Fruit fly (Drosophila melanogaster) whole organism, embryonic: ENCODE results near the gene Cul6.
A peak's percentile ranks its signal among the peaks of the same experiment; 100 is the strongest.

Experiments
- ATbp ChIP-seq: fragments of 200-800 bp; sonication (Bioruptor generic); optimal IDR thresholded peaks from 2 replicates; lab custom pipeline; 2017; ENCODE audit warnings: missing biosample characterization, mild to moderate bottlenecking, missing genetic modification characterization, missing genetic modification reagents
- Antp ChIP-seq: fragments of 200-800 bp; sonication (Bioruptor generic); optimal IDR thresholded peaks from 3 replicates; lab custom pipeline; 2016; ENCODE audit warnings: missing biosample characterization, missing genetic modification characterization
- Awh ChIP-seq: fragments of 200-800 bp; sonication (Bioruptor generic); IDR thresholded peaks from 2 replicates; pipeline ENCODE4, ENCODE4 v1.3.6; 2022; ENCODE audit warnings: missing biosample characterization, missing genetic modification characterization
- B-H2 ChIP-seq: fragments of 200-800 bp; sonication (Bioruptor generic); optimal IDR thresholded peaks from 2 replicates; lab custom pipeline; 2018; ENCODE audit warnings: missing biosample characterization, mild to moderate bottlenecking, missing genetic modification characterization
- BtbVII ChIP-seq: fragments of 200-800 bp; sonication (Bioruptor generic); optimal IDR thresholded peaks from 3 replicates; lab custom pipeline; 2017; ENCODE audit warnings: missing biosample characterization, mild to moderate bottlenecking, missing genetic modification characterization
- CG1024 ChIP-seq: fragments of 200-800 bp; sonication (Bioruptor generic); IDR thresholded peaks from 2 replicates; pipeline ENCODE4 v1.3.6; 2022; ENCODE audit warnings: missing biosample characterization, missing genetic modification characterization
- CG12942 ChIP-seq: fragments of 200-800 bp; sonication (Bioruptor generic); optimal IDR thresholded peaks from 3 replicates; lab custom pipeline; 2016; ENCODE audit warnings: missing biosample characterization, missing genetic modification characterization
- CG13624 ChIP-seq: fragments of 200-800 bp; sonication (Bioruptor generic); optimal IDR thresholded peaks from 2 replicates; lab custom pipeline; 2016; ENCODE audit warnings: missing biosample characterization, missing genetic modification characterization
- CG14441 ChIP-seq: fragments of 200-800 bp; sonication (Bioruptor generic); IDR thresholded peaks from 2 replicates; pipeline ENCODE4 v1.3.6; 2022; ENCODE audit warnings: missing biosample characterization, missing genetic modification characterization
- CG15011 ChIP-seq: fragments of 200-800 bp; sonication (Bioruptor generic); optimal IDR thresholded peaks from 3 replicates; lab custom pipeline; 2018; ENCODE audit warnings: missing biosample characterization, mild to moderate bottlenecking, missing genetic modification characterization
- CG15696 ChIP-seq: fragments of 200-800 bp; sonication (Bioruptor generic); optimal IDR thresholded peaks from 2 replicates; lab custom pipeline; 2019; ENCODE audit warnings: missing biosample characterization, mild to moderate bottlenecking, missing genetic modification characterization, moderate library complexity
- CG16863 ChIP-seq: fragments of 200-800 bp; sonication (Bioruptor generic); optimal IDR thresholded peaks from 3 replicates; lab custom pipeline; 2016; ENCODE audit warnings: missing biosample characterization, missing genetic modification characterization
- CG17186 ChIP-seq: fragments of 200-800 bp; sonication (Bioruptor generic); optimal IDR thresholded peaks from 3 replicates; lab custom pipeline; 2017; ENCODE audit warnings: missing biosample characterization, missing genetic modification reagents, missing genetic modification characterization
- CG3281 ChIP-seq: fragments of 200-800 bp; sonication (Bioruptor generic); optimal IDR thresholded peaks from 3 replicates; lab custom pipeline; 2017; ENCODE audit warnings: missing biosample characterization, mild to moderate bottlenecking, missing genetic modification characterization
- CG33557 ChIP-seq: fragments of 200-800 bp; sonication (Bioruptor generic); optimal IDR thresholded peaks from 2 replicates; lab custom pipeline; 2019; ENCODE audit warnings: missing biosample characterization, mild to moderate bottlenecking, missing genetic modification characterization, moderate library complexity
- CG4424 ChIP-seq: fragments of 200-800 bp; sonication (Bioruptor generic); optimal IDR thresholded peaks from 3 replicates; lab custom pipeline; 2016; ENCODE audit warnings: missing biosample characterization, missing genetic modification characterization
- CG4707 ChIP-seq: fragments of 200-800 bp; sonication (Bioruptor generic); optimal IDR thresholded peaks from 2 replicates; lab custom pipeline; 2018; ENCODE audit warnings: missing biosample characterization, mild to moderate bottlenecking, missing genetic modification characterization, moderate library complexity
- CG6765 ChIP-seq: fragments of 200-800 bp; sonication (Bioruptor generic); optimal IDR thresholded peaks from 3 replicates; lab custom pipeline; 2017; ENCODE audit warnings: missing biosample characterization, mild to moderate bottlenecking, missing genetic modification characterization
- CG8388 ChIP-seq: fragments of 200-800 bp; sonication (Bioruptor generic); optimal IDR thresholded peaks from 2 replicates; lab custom pipeline; 2019; ENCODE audit warnings: missing biosample characterization, mild to moderate bottlenecking, missing genetic modification characterization, moderate library complexity
- CG9609 ChIP-seq: fragments of 200-800 bp; sonication (Bioruptor generic); optimal IDR thresholded peaks from 3 replicates; lab custom pipeline; 2016; ENCODE audit warnings: missing biosample characterization, missing genetic modification characterization
- Camta ChIP-seq: fragments of 200-800 bp; sonication (Bioruptor generic); optimal IDR thresholded peaks from 2 replicates; lab custom pipeline; 2016; ENCODE audit warnings: missing biosample characterization, missing genetic modification characterization
- Dbx ChIP-seq: fragments of 200-800 bp; sonication (Bioruptor generic); IDR thresholded peaks from 3 replicates; pipeline ENCODE4 v1.3.6; 2022; ENCODE audit warnings: missing biosample characterization, missing genetic modification characterization
- Dek ChIP-seq: fragments of 200-800 bp; sonication (Bioruptor generic); optimal IDR thresholded peaks from 3 replicates; lab custom pipeline; 2019; ENCODE audit warnings: missing biosample characterization, mild to moderate bottlenecking, missing genetic modification characterization, moderate library complexity
- Doc2 ChIP-seq: fragments of 200-800 bp; sonication (Bioruptor generic); IDR thresholded peaks from 2 replicates; pipeline ENCODE4 v1.3.6; 2022; ENCODE audit warnings: missing biosample characterization, missing genetic modification characterization
- Fer2 ChIP-seq: fragments of 200-800 bp; sonication (Bioruptor generic); optimal IDR thresholded peaks from 2 replicates; lab custom pipeline; 2018; ENCODE audit warnings: missing biosample characterization, mild to moderate bottlenecking, missing genetic modification characterization, moderate library complexity
- Fer3 ChIP-seq: fragments of 200-800 bp; sonication (Bioruptor generic); optimal IDR thresholded peaks from 2 replicates; lab custom pipeline; 2018; ENCODE audit warnings: missing biosample characterization, mild to moderate bottlenecking, missing genetic modification characterization, moderate library complexity
- Gug ChIP-seq: fragments of 200-800 bp; sonication (Bioruptor generic); IDR thresholded peaks from 4 replicates; pipeline ENCODE4 v1.3.6; 2022; ENCODE audit warnings: missing biosample characterization, missing genetic modification characterization
- HLH3B ChIP-seq: fragments of 200-800 bp; sonication (Bioruptor generic); IDR thresholded peaks from 2 replicates; pipeline ENCODE4 v1.3.6; 2022; ENCODE audit warnings: missing biosample characterization, missing genetic modification characterization
- HmgD ChIP-seq: fragments of 200-800 bp; sonication (Bioruptor generic); optimal IDR thresholded peaks from 3 replicates; lab custom pipeline; 2016; ENCODE audit warnings: missing biosample characterization, missing genetic modification characterization
- Lpt ChIP-seq: fragments of >200 bp; optimal IDR thresholded peaks from 2 replicates; lab custom pipeline; 2018; ENCODE audit warnings: missing biosample characterization, missing genetic modification characterization
- Myb ChIP-seq: fragments of 200-800 bp; sonication (Bioruptor generic); optimal IDR thresholded peaks from 2 replicates; lab custom pipeline; 2016; ENCODE audit warnings: missing biosample characterization, missing genetic modification characterization
- NC2β ChIP-seq: fragments of 200-800 bp; sonication (Bioruptor generic); optimal IDR thresholded peaks from 2 replicates; lab custom pipeline; 2016; ENCODE audit warnings: missing biosample characterization, missing genetic modification characterization
- Oaz ChIP-seq: fragments of 200-800 bp; sonication (Bioruptor generic); IDR thresholded peaks from 2 replicates; pipeline ENCODE4 v1.3.6; 2022; ENCODE audit warnings: missing biosample characterization, missing genetic modification characterization
- Sry-δ ChIP-seq: fragments of 200-800 bp; sonication (Bioruptor generic); optimal IDR thresholded peaks from 2 replicates; lab custom pipeline; 2016; ENCODE audit warnings: missing biosample characterization, missing genetic modification characterization
- ab ChIP-seq: fragments of 200-800 bp; sonication (Bioruptor generic); optimal IDR thresholded peaks from 2 replicates; lab custom pipeline; 2016; ENCODE audit warnings: missing biosample characterization, missing genetic modification characterization
- dpn ChIP-seq, 2 experiments: fragments of 200-800 bp; sonication (Bioruptor generic); optimal IDR thresholded peaks; 3 replicates each; lab custom pipeline; 2016; ENCODE audit warnings: missing biosample characterization in 2 of 2, missing genetic modification characterization in 2 of 2
- emc ChIP-seq: fragments of 200-800 bp; sonication (Bioruptor generic); optimal IDR thresholded peaks from 2 replicates; lab custom pipeline; 2016; ENCODE audit warnings: missing biosample characterization, missing genetic modification characterization
- fd64A ChIP-seq: fragments of 200-800 bp; sonication (Bioruptor generic); optimal IDR thresholded peaks from 3 replicates; lab custom pipeline; 2018; ENCODE audit warnings: missing biosample characterization, mild to moderate bottlenecking, missing genetic modification characterization
- gro ChIP-seq: fragments of 200-800 bp; sonication (Bioruptor generic); optimal IDR thresholded peaks from 2 replicates; lab custom pipeline; 2016; ENCODE audit warnings: missing biosample characterization, missing genetic modification characterization
- h ChIP-seq: fragments of >200 bp; optimal IDR thresholded peaks from 2 replicates; lab custom pipeline; 2017
- knrl ChIP-seq: fragments of 200-800 bp; sonication (Bioruptor generic); IDR thresholded peaks from 3 replicates; pipeline ENCODE4 v1.3.6; 2022; ENCODE audit warnings: missing biosample characterization, missing genetic modification characterization; ENCODE audit not compliant: partially characterized antibody
- pan ChIP-seq, 4 experiments: fragments of >200 bp in 3 of 4; fragments of 200-800 bp in 1 of 4; sonication (Bioruptor generic) in 1 of 4; optimal IDR thresholded peaks in 3 of 4; IDR thresholded peaks in 1 of 4; 2 replicates each; pipeline versions ENCODE4 v1.3.6 to Lab custom; 2017 to 2022; ENCODE audit warnings: missing biosample characterization in 2 of 4, missing genetic modification characterization in 2 of 4, mixed read lengths in 1 of 4
- salm ChIP-seq: fragments of 200-800 bp; sonication (Bioruptor generic); optimal IDR thresholded peaks from 2 replicates; lab custom pipeline; 2018; ENCODE audit warnings: missing biosample characterization, mild to moderate bottlenecking, missing genetic modification characterization
- seq ChIP-seq: fragments of 200-800 bp; sonication (Bioruptor generic); IDR thresholded peaks from 2 replicates; pipeline ENCODE4 v1.3.6; 2022; ENCODE audit warnings: missing biosample characterization, missing genetic modification characterization
- so ChIP-seq: fragments of 200-800 bp; sonication (Bioruptor generic); IDR thresholded peaks from 3 replicates; pipeline ENCODE4 v1.3.6; 2022; ENCODE audit warnings: missing biosample characterization, missing genetic modification characterization
- tap ChIP-seq: fragments of 200-800 bp; optimal IDR thresholded peaks from 3 replicates; lab custom pipeline; 2019; ENCODE audit warnings: missing biosample characterization, mild to moderate bottlenecking, missing genetic modification characterization, moderate library complexity
- twi ChIP-seq: fragments of 200-800 bp; optimal IDR thresholded peaks from 2 replicates; lab custom pipeline; 2019; ENCODE audit warnings: missing biosample characterization, mild to moderate bottlenecking, missing genetic modification characterization, moderate library complexity
- usp ChIP-seq: fragments of >200 bp; optimal IDR thresholded peaks from 2 replicates; lab custom pipeline; 2017; ENCODE audit warnings: missing biosample characterization, missing genetic modification characterization
- z ChIP-seq: fragments of 200-800 bp; sonication (Bioruptor generic); IDR thresholded peaks from 3 replicates; pipeline ENCODE4 v1.3.6; 2022; ENCODE audit warnings: missing biosample characterization, missing genetic modification characterization
- zfh1 ChIP-seq: fragments of 200-800 bp; sonication (Bioruptor generic); IDR thresholded peaks from 3 replicates; pipeline ENCODE4 v1.3.6; 2022; ENCODE audit warnings: missing biosample characterization, missing genetic modification characterization

The Cul6 gene

DNA sequence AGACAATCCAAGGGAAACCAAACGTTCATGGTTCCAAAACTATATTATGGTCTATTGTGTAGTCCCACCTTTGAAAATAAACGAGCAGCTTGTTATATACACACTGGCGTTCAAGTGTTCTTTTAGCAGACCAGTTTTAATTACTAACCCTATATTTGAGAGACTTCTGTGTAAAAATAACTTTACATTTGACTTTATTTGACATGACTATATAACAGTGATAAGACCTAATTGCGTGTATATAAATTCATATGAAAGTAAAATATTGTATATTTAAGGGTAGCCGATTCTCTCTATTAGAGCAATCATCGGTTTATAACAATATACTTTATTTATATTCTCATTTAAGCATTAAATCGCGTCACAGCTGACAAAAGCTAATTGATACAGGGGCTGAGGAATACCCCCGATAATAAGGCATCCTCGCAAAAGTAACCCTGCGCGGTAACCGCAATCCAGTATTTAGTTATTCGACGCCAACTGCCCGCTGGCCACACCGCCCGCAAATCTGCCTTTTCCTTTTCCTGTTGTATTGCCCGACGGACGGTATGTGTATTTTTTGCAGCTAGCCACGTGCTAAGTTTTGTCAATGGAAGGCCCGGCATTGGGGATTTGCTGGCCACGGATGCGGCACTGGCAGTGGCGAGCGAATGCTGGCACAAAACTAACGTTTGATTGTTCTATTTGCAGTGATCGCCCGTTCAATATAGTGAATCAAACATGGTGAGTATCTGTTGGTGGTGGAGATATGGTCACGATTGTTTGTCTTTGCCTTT, 30.0 kb upstream of the Cul6 start, which contains the start of gene RpS4 (continued):
- peak; percentile 75 for TF ChIP-seq CG14441 (GFP tag; lab: Robert Waterston, UW)
- peak; percentile 90 for TF ChIP-seq CG33557 (GFP tag; lab: Kevin White, UChicago)
- TF ChIP-seq NC2β (GFP tag; lab: Kevin White, UChicago), result peak; percentile 97
- TF ChIP-seq BtbVII (GFP tag; lab: Kevin White, UChicago), result peak; percentile 95
- peak; percentile 54 for TF ChIP-seq CG15696 (tag; lab: Kevin White, UChicago)
- peak; percentile 66 for TF ChIP-seq Oaz (GFP tag; lab: Robert Waterston, UW)
- peak; percentile 46; the same call in 1 of the 3 replicates for TF ChIP-seq knrl (GFP tag; lab: Robert Waterston, UW)
- TF ChIP-seq CG13624 (GFP tag; lab: Kevin White, UChicago), result peak; percentile 84
- TF ChIP-seq dpn (GFP tag; optimal IDR thresholded peaks at IDR 0.05; lab: Kevin White, UChicago), result peak; percentile 53 to 85
- TF ChIP-seq seq (GFP tag; lab: Robert Waterston, UW), result peak; percentile 81
- peak; percentile 76 for TF ChIP-seq CG16863 (GFP tag; lab: Kevin White, UChicago)
- TF ChIP-seq Gug (GFP tag; lab: Robert Waterston, UW), result peak; percentile 89
- TF ChIP-seq Camta, result peak; percentile 79
- TF ChIP-seq CG17186 (GFP tag; lab: Kevin White, UChicago), result peak; percentile 94
- TF ChIP-seq tap, result peak; percentile 79
- peak; percentile 95 for TF ChIP-seq fd64A (GFP tag; lab: Kevin White, UChicago)
- peak; percentile 71 for TF ChIP-seq CG8388 (GFP tag; lab: Kevin White, UChicago)
- peak; percentile 96 for TF ChIP-seq CG4707
- TF ChIP-seq CG6765 (GFP tag; lab: Kevin White, UChicago), result peak; percentile 99
- TF ChIP-seq CG3281, result peak; percentile 95
- peak; percentile 50; the same call in 1 of the 3 replicates for TF ChIP-seq z
- peak; percentile 92 for TF ChIP-seq Awh (GFP tag; lab: Robert Waterston, UW)
- TF ChIP-seq CG15011 (GFP tag; lab: Kevin White, UChicago), result peak; percentile 87
- TF ChIP-seq HLH3B (GFP tag; lab: Robert Waterston, UW), result peak; percentile 79
- TF ChIP-seq Antp, result peak; percentile 80
- peak; percentile 98 for TF ChIP-seq B-H2 (GFP tag; lab: Kevin White, UChicago)
- TF ChIP-seq Fer2 (tag; lab: Kevin White, UChicago), result peak; percentile 81
- no peak for TF ChIP-seq h (lab: Kevin White, UChicago)
- TF ChIP-seq CG1024 (GFP tag; lab: Robert Waterston, UW), result peak; percentile 82
- peak; percentile 92 for TF ChIP-seq zfh1 (GFP tag; lab: Robert Waterston, UW)
- TF ChIP-seq HmgD (GFP tag; lab: Kevin White, UChicago), result peak; percentile 70
- TF ChIP-seq ab, result peak; percentile 60
- TF ChIP-seq CG12942 (GFP tag; lab: Kevin White, UChicago), result peak; percentile 54
- TF ChIP-seq salm (tag; lab: Kevin White, UChicago), result peak; percentile 88
- no peak for TF ChIP-seq Doc2 (GFP tag; lab: Robert Waterston, UW)
- TF ChIP-seq Dek, result peak; percentile 81
- no peak for TF ChIP-seq usp (GFP tag; lab: Kevin White, UChicago)
- peak; percentile 93 for TF ChIP-seq gro (GFP tag; lab: Kevin White, UChicago)
- no peak for TF ChIP-seq pan (optimal IDR thresholded peaks at IDR 0.05; lab: Kevin White, UChicago)
- TF ChIP-seq pan (GFP tag; optimal IDR thresholded peaks at IDR 0.05 in 1 of 2, IDR thresholded peaks at IDR 0.05 in 1 of 2), result peak in 1 of 2 experiments; percentile 85
- peak; percentile 89 for TF ChIP-seq Fer3 (tag; lab: Kevin White, UChicago)
- peak; percentile 68 for TF ChIP-seq emc (GFP tag; lab: Kevin White, UChicago)
- TF ChIP-seq Sry-δ (GFP tag; lab: Kevin White, UChicago), result peak; percentile 54
- TF ChIP-seq CG4424, result peak; percentile 80
- no peak for TF ChIP-seq Lpt (GFP tag; lab: Kevin White, UChicago)
- peak; percentile 77 for TF ChIP-seq CG9609 (GFP tag; lab: Kevin White, UChicago)
- TF ChIP-seq Dbx (GFP tag; lab: Robert Waterston, UW), result peak; percentile 91
- peak; percentile 62 for TF ChIP-seq twi (tag; lab: Kevin White, UChicago)
- peak; percentile 94 for TF ChIP-seq ATbp
- peak; percentile 68; the same call in 1 of the 3 replicates for TF ChIP-seq so
- peak; percentile 60 for TF ChIP-seq Myb
